ENCODE assay signal across 1 fruit fly cellular context in genomic region chr2L:13366109-13366747, dm6.
TF ChIP-seq lines count a peak whose summit lies in the region.

TSS of gene Nnp-1 (minus strand) at chr2L:13366189.
TSS of gene Grx3 (plus strand) at chr2L:13366447.

TF ChIP-seq in whole organism, embryonic, 481 proteins besides CTCF, POLR2A, EP300 and RAD21 (continued from another document):
- peak; percentile 20; the same call in 1 of the 2 replicates for TF ChIP-seq wdn (GFP tag; IDR thresholded peaks at IDR 0.05; lab: Robert Waterston, UW)
- no peak for TF ChIP-seq tx (GFP tag; optimal IDR thresholded peaks at IDR 0.05; lab: Kevin White, UChicago)
- TF ChIP-seq Nf-YC (tag; optimal IDR thresholded peaks at IDR 0.05; lab: Kevin White, UChicago) = no peak
- no peak; the same call in 2 of the 3 replicates for TF ChIP-seq croc (GFP tag; conservative IDR thresholded peaks at IDR 0.05; lab: Robert Waterston, UW)
- no peak for TF ChIP-seq z (GFP tag; IDR thresholded peaks at IDR 0.05; lab: Robert Waterston, UW)
- no peak for TF ChIP-seq CG6813 (GFP tag; optimal IDR thresholded peaks at IDR 0.05; lab: Kevin White, UChicago)
- no peak for TF ChIP-seq CG7556 (GFP tag; optimal IDR thresholded peaks at IDR 0.05; lab: Kevin White, UChicago)
- TF ChIP-seq vfl (GFP tag; optimal IDR thresholded peaks at IDR 0.05; lab: Kevin White, UChicago) = no peak
- peak; percentile 58 for TF ChIP-seq Xrp1 (GFP tag; IDR thresholded peaks at IDR 0.05; lab: Robert Waterston, UW)
- TF ChIP-seq CG12155 (GFP tag; optimal IDR thresholded peaks at IDR 0.05; lab: Kevin White, UChicago) = peak; percentile 61
- TF ChIP-seq luna (GFP tag; optimal IDR thresholded peaks at IDR 0.05; lab: Kevin White, UChicago) = no peak
- TF ChIP-seq wek (GFP tag; optimal IDR thresholded peaks at IDR 0.05; lab: Kevin White, UChicago) = no peak
- no peak for TF ChIP-seq CG3281 (GFP tag; optimal IDR thresholded peaks at IDR 0.05; lab: Kevin White, UChicago)
- TF ChIP-seq CG14710 (tag; optimal IDR thresholded peaks at IDR 0.05; lab: Kevin White, UChicago) = peak; percentile 82
- TF ChIP-seq pho (GFP tag; optimal IDR thresholded peaks at IDR 0.05; lab: Kevin White, UChicago) = peak; percentile 7
- TF ChIP-seq ro (GFP tag; IDR thresholded peaks at IDR 0.05; lab: Robert Waterston, UW) = no peak
- TF ChIP-seq crc (GFP tag; optimal IDR thresholded peaks at IDR 0.05; lab: Kevin White, UChicago) = no peak
- no peak for TF ChIP-seq eve (GFP tag; optimal IDR thresholded peaks at IDR 0.05; lab: Kevin White, UChicago)
- peak; percentile 52 for TF ChIP-seq CG2120 (GFP tag; optimal IDR thresholded peaks at IDR 0.05; lab: Kevin White, UChicago)
- TF ChIP-seq CG3838 (GFP tag; optimal IDR thresholded peaks at IDR 0.05; lab: Kevin White, UChicago) = no peak
- no peak for TF ChIP-seq Ravus (GFP tag; IDR thresholded peaks at IDR 0.05; lab: Robert Waterston, UW)
- TF ChIP-seq CG11504 (tag; optimal IDR thresholded peaks at IDR 0.05; lab: Kevin White, UChicago) = no peak
- no peak for TF ChIP-seq CG10462 (GFP tag; optimal IDR thresholded peaks at IDR 0.05; lab: Kevin White, UChicago)
- no peak for TF ChIP-seq fru (optimal IDR thresholded peaks at IDR 0.05; lab: Kevin White, UChicago)
- no peak for TF ChIP-seq CG15073 (GFP tag; optimal IDR thresholded peaks at IDR 0.05; lab: Kevin White, UChicago)
- TF ChIP-seq fd3F (GFP tag; optimal IDR thresholded peaks at IDR 0.05; lab: Kevin White, UChicago) = peak; percentile 51
- no peak for TF ChIP-seq inv (GFP tag; IDR thresholded peaks at IDR 0.05; lab: Robert Waterston, UW; ENCODE audit: partially characterized antibody)
- TF ChIP-seq scrt (GFP tag; optimal IDR thresholded peaks at IDR 0.05; lab: Kevin White, UChicago) = no peak
- TF ChIP-seq Sox102F (GFP tag; optimal IDR thresholded peaks at IDR 0.05; lab: Kevin White, UChicago) = no peak
- no peak for TF ChIP-seq ara (GFP tag; IDR thresholded peaks at IDR 0.05; lab: Robert Waterston, UW)
- no peak for TF ChIP-seq CG14667 (GFP tag; IDR thresholded peaks at IDR 0.05; lab: Robert Waterston, UW)
- TF ChIP-seq repo (GFP tag; optimal IDR thresholded peaks at IDR 0.05; lab: Kevin White, UChicago) = no peak
- no peak for TF ChIP-seq Mes4 (GFP tag; optimal IDR thresholded peaks at IDR 0.05; lab: Kevin White, UChicago)
- TF ChIP-seq mld (GFP tag; IDR thresholded peaks at IDR 0.05; lab: Robert Waterston, UW; ENCODE audit: partially characterized antibody) = no peak
- TF ChIP-seq Atf-2 (GFP tag; optimal IDR thresholded peaks at IDR 0.05; lab: Kevin White, UChicago) = no peak
- TF ChIP-seq CG12071 (GFP tag; optimal IDR thresholded peaks at IDR 0.05; lab: Kevin White, UChicago) = no peak
- peak; percentile 71 for TF ChIP-seq CG5180 (GFP tag; optimal IDR thresholded peaks at IDR 0.05; lab: Kevin White, UChicago)
- peak; percentile 75 for TF ChIP-seq trem (tag; optimal IDR thresholded peaks at IDR 0.05; lab: Kevin White, UChicago)
- TF ChIP-seq chm (GFP tag; IDR thresholded peaks at IDR 0.05; lab: Robert Waterston, UW) = no peak
- TF ChIP-seq CG4730 (GFP tag; IDR thresholded peaks at IDR 0.05; lab: Robert Waterston, UW) = no peak
- no peak for TF ChIP-seq en (GFP tag; optimal IDR thresholded peaks at IDR 0.05; lab: Kevin White, UChicago)
- peak; percentile 98 for TF ChIP-seq Max (GFP tag; optimal IDR thresholded peaks at IDR 0.05; lab: Kevin White, UChicago)
- no peak for TF ChIP-seq CG4282 (GFP tag; optimal IDR thresholded peaks at IDR 0.05; lab: Kevin White, UChicago)
- no peak for TF ChIP-seq CG7839 (tag; optimal IDR thresholded peaks at IDR 0.05; lab: Kevin White, UChicago)
- TF ChIP-seq CG18476 (GFP tag; optimal IDR thresholded peaks at IDR 0.05; lab: Kevin White, UChicago) = no peak
- no peak for TF ChIP-seq Dref (GFP tag; IDR thresholded peaks at IDR 0.05; lab: Robert Waterston, UW)
- no peak for TF ChIP-seq CG8924 (tag; optimal IDR thresholded peaks at IDR 0.05; lab: Kevin White, UChicago)
- peak; percentile 79 for TF ChIP-seq CoRest (tag; optimal IDR thresholded peaks at IDR 0.05; lab: Kevin White, UChicago)
- TF ChIP-seq ac (GFP tag; optimal IDR thresholded peaks at IDR 0.05; lab: Kevin White, UChicago) = no peak
- TF ChIP-seq her (GFP tag; optimal IDR thresholded peaks at IDR 0.05; lab: Kevin White, UChicago) = peak; percentile 33
- TF ChIP-seq disco-r (GFP tag; optimal IDR thresholded peaks at IDR 0.05; lab: Kevin White, UChicago) = no peak
- no peak for TF ChIP-seq CG16813 (GFP tag; IDR thresholded peaks at IDR 0.05; lab: Robert Waterston, UW; ENCODE audit: partially characterized antibody)
- TF ChIP-seq slp2 (GFP tag; optimal IDR thresholded peaks at IDR 0.05; lab: Kevin White, UChicago) = no peak
- TF ChIP-seq phol (tag; optimal IDR thresholded peaks at IDR 0.05; lab: Kevin White, UChicago) = peak; percentile 85
- no peak for TF ChIP-seq TFAM (GFP tag; optimal IDR thresholded peaks at IDR 0.05; lab: Kevin White, UChicago)
- no peak for TF ChIP-seq ato (GFP tag; IDR thresholded peaks at IDR 0.05; lab: Robert Waterston, UW; ENCODE audit: partially characterized antibody)
- TF ChIP-seq tgo (GFP tag; IDR thresholded peaks at IDR 0.05; lab: Robert Waterston, UW) = peak; percentile 64
- TF ChIP-seq Optix (GFP tag; IDR thresholded peaks at IDR 0.05; lab: Robert Waterston, UW) = no peak
- no peak for TF ChIP-seq CG14860 (GFP tag; IDR thresholded peaks at IDR 0.05; lab: Robert Waterston, UW; ENCODE audit: partially characterized antibody)
- no peak for TF ChIP-seq Gsc (GFP tag; IDR thresholded peaks at IDR 0.05; lab: Robert Waterston, UW)
- TF ChIP-seq tll (GFP tag; optimal IDR thresholded peaks at IDR 0.05; lab: Kevin White, UChicago) = peak in 1 of 2 experiments; percentile 57
- peak; percentile 28 for TF ChIP-seq zen (tag; optimal IDR thresholded peaks at IDR 0.05; lab: Kevin White, UChicago)
- TF ChIP-seq Mad (GFP tag; optimal IDR thresholded peaks at IDR 0.05; lab: Kevin White, UChicago) = peak; percentile 37
- TF ChIP-seq jumu (GFP tag; optimal IDR thresholded peaks at IDR 0.05; lab: Kevin White, UChicago) = no peak
- TF ChIP-seq CG8089 (GFP tag; optimal IDR thresholded peaks at IDR 0.05; lab: Kevin White, UChicago) = no peak
- no peak for TF ChIP-seq CG8359 (GFP tag; optimal IDR thresholded peaks at IDR 0.05; lab: Kevin White, UChicago; ENCODE audit: borderline replicate concordance)
- TF ChIP-seq YL-1 (GFP tag; optimal IDR thresholded peaks at IDR 0.05; lab: Kevin White, UChicago) = peak; percentile 78
- no peak for TF ChIP-seq nerfin-2 (GFP tag; IDR thresholded peaks at IDR 0.05; lab: Robert Waterston, UW; ENCODE audit: partially characterized antibody)
- TF ChIP-seq pnt (GFP tag; optimal IDR thresholded peaks at IDR 0.05; lab: Kevin White, UChicago) = no peak
- TF ChIP-seq Dll (GFP tag; IDR thresholded peaks at IDR 0.05; lab: Robert Waterston, UW; ENCODE audit: partially characterized antibody) = no peak
- no peak for TF ChIP-seq Hr51 (GFP tag; optimal IDR thresholded peaks at IDR 0.05; lab: Kevin White, UChicago)
- no peak for TF ChIP-seq Elba2 (GFP tag; optimal IDR thresholded peaks at IDR 0.05; lab: Kevin White, UChicago)
- TF ChIP-seq CG14965 (GFP tag; optimal IDR thresholded peaks at IDR 0.05; lab: Kevin White, UChicago; ENCODE audit: borderline replicate concordance) = no peak
- no peak for TF ChIP-seq yki (optimal IDR thresholded peaks at IDR 0.05; lab: Kevin White, UChicago)
- no peak for TF ChIP-seq zfh2 (GFP tag; optimal IDR thresholded peaks at IDR 0.05; lab: Kevin White, UChicago)
- TF ChIP-seq NC2β (GFP tag; optimal IDR thresholded peaks at IDR 0.05; lab: Kevin White, UChicago) = no peak
- TF ChIP-seq Fer2 (tag; optimal IDR thresholded peaks at IDR 0.05; lab: Kevin White, UChicago) = peak; percentile 54
- TF ChIP-seq CG2116 (GFP tag; optimal IDR thresholded peaks at IDR 0.05; lab: Kevin White, UChicago) = peak; percentile 54
- TF ChIP-seq Atf6 (GFP tag; IDR thresholded peaks at IDR 0.05; lab: Robert Waterston, UW) = no peak
- peak; percentile 41 for TF ChIP-seq CG9797 (GFP tag; optimal IDR thresholded peaks at IDR 0.05; lab: Kevin White, UChicago)
- peak; percentile 46 for TF ChIP-seq CG12299 (tag; optimal IDR thresholded peaks at IDR 0.05; lab: Kevin White, UChicago)
- no peak for TF ChIP-seq sens (GFP tag; lab: Kevin White, UChicago)
- TF ChIP-seq Nf-YB (GFP tag; optimal IDR thresholded peaks at IDR 0.05; lab: Kevin White, UChicago) = no peak
- peak; percentile 53 for TF ChIP-seq Xbp1 (GFP tag; optimal IDR thresholded peaks at IDR 0.05; lab: Kevin White, UChicago)
- TF ChIP-seq CG10366 (GFP tag; IDR thresholded peaks at IDR 0.05; lab: Robert Waterston, UW) = no peak; the same call in 1 of the 2 replicates
- TF ChIP-seq nau (GFP tag; optimal IDR thresholded peaks at IDR 0.05; lab: Kevin White, UChicago) = no peak
- no peak for TF ChIP-seq cato (GFP tag; optimal IDR thresholded peaks at IDR 0.05; lab: Kevin White, UChicago; ENCODE audit: borderline replicate concordance)
- peak; percentile 35 for TF ChIP-seq Chrac-16 (GFP tag; optimal IDR thresholded peaks at IDR 0.05; lab: Kevin White, UChicago)
- TF ChIP-seq CG1024 (GFP tag; IDR thresholded peaks at IDR 0.05; lab: Robert Waterston, UW) = no peak
- no peak for TF ChIP-seq caup (GFP tag; optimal IDR thresholded peaks at IDR 0.05; lab: Kevin White, UChicago; ENCODE audit: severe bottlenecking)
- TF ChIP-seq CG17912 (GFP tag; optimal IDR thresholded peaks at IDR 0.05; lab: Kevin White, UChicago) = no peak
- no peak for TF ChIP-seq ase (GFP tag; IDR thresholded peaks at IDR 0.05; lab: Robert Waterston, UW)
- TF ChIP-seq gsb-n (tag; optimal IDR thresholded peaks at IDR 0.05; lab: Kevin White, UChicago) = no peak
- no peak for TF ChIP-seq pan (optimal IDR thresholded peaks at IDR 0.05; lab: Kevin White, UChicago)
- no peak for TF ChIP-seq pan (GFP tag; optimal IDR thresholded peaks at IDR 0.05 in 1 of 2, IDR thresholded peaks at IDR 0.05 in 1 of 2)
- TF ChIP-seq CG1603 (tag; optimal IDR thresholded peaks at IDR 0.05; lab: Kevin White, UChicago) = no peak
- no peak for TF ChIP-seq CG14050 (GFP tag; IDR thresholded peaks at IDR 0.05; lab: Robert Waterston, UW)
- peak; percentile 20 for TF ChIP-seq Hmr (GFP tag; optimal IDR thresholded peaks at IDR 0.05; lab: Kevin White, UChicago)
- peak; percentile 65 for TF ChIP-seq CG15514 (GFP tag; optimal IDR thresholded peaks at IDR 0.05; lab: Kevin White, UChicago)
- TF ChIP-seq CG6689 (GFP tag; IDR thresholded peaks at IDR 0.05; lab: Robert Waterston, UW) = peak; percentile 49
- TF ChIP-seq Rfx (GFP tag; IDR thresholded peaks at IDR 0.05; lab: Robert Waterston, UW) = peak; percentile 61
- TF ChIP-seq Ets97D (GFP tag; optimal IDR thresholded peaks at IDR 0.05; lab: Kevin White, UChicago) = peak; percentile 18
- no peak for TF ChIP-seq ATbp (GFP tag; optimal IDR thresholded peaks at IDR 0.05; lab: Kevin White, UChicago)
- no peak for TF ChIP-seq CG31224 (GFP tag; IDR thresholded peaks at IDR 0.05; lab: Robert Waterston, UW)
- no peak for TF ChIP-seq odd (GFP tag; optimal IDR thresholded peaks at IDR 0.05; lab: Kevin White, UChicago)
- TF ChIP-seq CG4424 (GFP tag; optimal IDR thresholded peaks at IDR 0.05; lab: Kevin White, UChicago) = peak; percentile 59
- TF ChIP-seq cwo (GFP tag; optimal IDR thresholded peaks at IDR 0.05; lab: Kevin White, UChicago) = peak; percentile 98
- TF ChIP-seq org-1 (GFP tag; optimal IDR thresholded peaks at IDR 0.05; lab: Kevin White, UChicago) = no peak
- TF ChIP-seq sc (optimal IDR thresholded peaks at IDR 0.05; lab: Kevin White, UChicago) = no peak
- no peak for TF ChIP-seq sc (GFP tag; optimal IDR thresholded peaks at IDR 0.05; lab: Kevin White, UChicago)
- TF ChIP-seq CG31388 (GFP tag; optimal IDR thresholded peaks at IDR 0.05; lab: Kevin White, UChicago) = no peak
- TF ChIP-seq CG11247 (GFP tag; IDR thresholded peaks at IDR 0.05; lab: Robert Waterston, UW) = no peak
- no peak for TF ChIP-seq CG3065 (GFP tag; optimal IDR thresholded peaks at IDR 0.05; lab: Kevin White, UChicago)
- peak; percentile 86 for TF ChIP-seq ssp (GFP tag; IDR thresholded peaks at IDR 0.05; lab: Robert Waterston, UW)
- TF ChIP-seq CG13894 (tag; optimal IDR thresholded peaks at IDR 0.05; lab: Kevin White, UChicago) = no peak
- TF ChIP-seq hb (GFP tag; IDR thresholded peaks at IDR 0.05; lab: Robert Waterston, UW; ENCODE audit: partially characterized antibody) = no peak
- TF ChIP-seq CG10274 (GFP tag; optimal IDR thresholded peaks at IDR 0.05; lab: Kevin White, UChicago) = no peak
- TF ChIP-seq CG12236 (GFP tag; optimal IDR thresholded peaks at IDR 0.05; lab: Kevin White, UChicago) = no peak
- TF ChIP-seq bigmax (GFP tag; optimal IDR thresholded peaks at IDR 0.05; lab: Kevin White, UChicago) = no peak
- no peak for TF ChIP-seq CG33557 (GFP tag; optimal IDR thresholded peaks at IDR 0.05; lab: Kevin White, UChicago)
- TF ChIP-seq CrebB (tag; optimal IDR thresholded peaks at IDR 0.05; lab: Kevin White, UChicago) = no peak
- no peak for TF ChIP-seq gce (GFP tag; IDR thresholded peaks at IDR 0.05; lab: Robert Waterston, UW)
- TF ChIP-seq CG8290 (GFP tag; optimal IDR thresholded peaks at IDR 0.05; lab: Kevin White, UChicago) = no peak
- no peak for TF ChIP-seq CG8290 (tag; optimal IDR thresholded peaks at IDR 0.05; lab: Kevin White, UChicago)
- TF ChIP-seq GATAe (GFP tag; conservative IDR thresholded peaks at IDR 0.05; lab: Robert Waterston, UW) = no peak
- peak; percentile 45 for TF ChIP-seq CG4820 (GFP tag; optimal IDR thresholded peaks at IDR 0.05; lab: Kevin White, UChicago)
- no peak for TF ChIP-seq Antp (GFP tag; optimal IDR thresholded peaks at IDR 0.05; lab: Kevin White, UChicago)
- no peak for TF ChIP-seq CG10431 (GFP tag; optimal IDR thresholded peaks at IDR 0.05; lab: Kevin White, UChicago)
- TF ChIP-seq Hr3 (GFP tag; optimal IDR thresholded peaks at IDR 0.05; lab: Kevin White, UChicago) = peak; percentile 70
- no peak for TF ChIP-seq fd64A (GFP tag; optimal IDR thresholded peaks at IDR 0.05; lab: Kevin White, UChicago)
- TF ChIP-seq CG3163 (GFP tag; optimal IDR thresholded peaks at IDR 0.05; lab: Kevin White, UChicago) = no peak
TF ChIP-seq in whole organism, embryonic: peak in this region for 137.
